Fruit fly (Drosophila melanogaster): Measurements from ENCODE around the gene TM9SF2.

TM9SF2 gene

DNA sequence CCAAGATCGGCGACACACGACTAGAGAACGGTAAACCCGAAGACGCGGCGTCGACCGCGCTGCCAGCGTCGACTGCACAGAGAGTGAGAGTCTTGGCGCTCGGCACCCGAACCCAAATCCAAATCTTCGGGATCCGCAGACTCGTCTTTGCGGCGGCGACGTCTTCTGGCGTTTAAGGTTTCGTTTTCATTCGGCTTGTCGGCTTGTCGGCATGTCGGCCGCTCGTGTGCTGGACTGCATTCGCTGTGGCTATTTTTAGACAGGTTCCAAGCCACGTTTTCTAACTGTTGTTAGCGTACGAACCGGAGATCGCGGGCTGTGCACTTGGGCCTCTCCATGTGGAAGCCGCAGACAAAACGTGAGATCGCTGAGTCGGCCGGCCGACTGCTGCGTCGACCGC, 18.0 kb downstream of the TM9SF2 start (continued):
- peak; percentile 53 for TF ChIP-seq CG3919 (GFP tag; optimal IDR thresholded peaks at IDR 0.05)
- TF ChIP-seq CG3032 (tag; optimal IDR thresholded peaks at IDR 0.05): peak; percentile 4
- no peak for TF ChIP-seq CG8319 (GFP tag; optimal IDR thresholded peaks at IDR 0.05)
- TF ChIP-seq CG11902 (GFP tag; optimal IDR thresholded peaks at IDR 0.05): no peak
- TF ChIP-seq Eip78C (GFP tag): peak; percentile 92
- TF ChIP-seq Gug (GFP tag; IDR thresholded peaks at IDR 0.05): no peak
- TF ChIP-seq pdm3 (GFP tag; optimal IDR thresholded peaks at IDR 0.05): peak; percentile 23
- peak; percentile 78 for TF ChIP-seq Sox102F (GFP tag; optimal IDR thresholded peaks at IDR 0.05)

DNA sequence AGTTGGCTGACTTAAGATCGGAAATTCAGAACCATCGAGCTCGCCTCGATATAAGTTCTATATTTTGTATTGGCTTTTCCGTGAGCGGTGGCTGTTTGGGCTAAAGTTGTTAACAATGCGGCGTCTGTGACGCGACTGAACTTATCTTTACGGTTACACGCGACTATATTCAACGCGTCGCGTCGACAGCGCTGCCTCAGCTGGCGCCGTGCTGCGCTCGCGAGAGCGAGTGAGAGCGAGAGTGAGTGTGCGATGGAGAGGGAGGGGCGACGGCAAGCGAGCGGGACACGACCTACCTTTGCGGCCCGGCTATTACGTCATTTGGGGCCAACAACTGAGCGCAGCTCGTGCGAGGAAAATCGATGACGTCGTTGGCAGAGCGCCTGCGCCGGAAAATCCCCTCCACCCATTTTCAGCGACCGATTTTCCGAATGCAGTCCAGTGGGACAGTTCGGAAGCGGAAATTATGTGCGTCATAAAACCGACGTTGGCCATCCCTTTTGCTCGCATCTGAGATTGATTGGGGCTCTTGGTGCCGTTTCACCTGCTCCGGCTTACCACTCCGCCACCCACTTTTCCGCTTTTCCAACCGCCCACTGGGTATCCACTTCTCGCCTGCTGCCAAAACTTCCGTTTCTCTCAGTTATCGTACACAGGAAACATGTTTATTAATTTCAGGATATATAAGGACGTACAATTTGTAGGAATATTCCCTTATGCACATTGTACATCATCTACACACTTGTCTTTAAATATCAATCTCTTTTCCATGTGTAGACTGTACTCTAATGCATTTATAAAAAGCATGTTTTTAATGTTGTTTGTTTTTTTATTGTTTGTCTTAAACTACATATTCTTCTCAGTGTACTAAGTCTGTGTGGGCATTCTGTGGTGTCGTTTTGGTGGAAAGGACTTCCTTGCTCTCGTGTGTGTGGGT, 19.4 kb downstream of the TM9SF2 start, which contains the start of gene Hr38:
Gene Hr38, minus strand, starts transcription at position 121 of the 937 bp plus-strand sequence.
- TF ChIP-seq Blimp-1 (GFP tag; optimal IDR thresholded peaks at IDR 0.05): peak; percentile 72
- TF ChIP-seq CG32006 (GFP tag; optimal IDR thresholded peaks at IDR 0.05): peak; percentile 42
- TF ChIP-seq CG3919 (GFP tag; optimal IDR thresholded peaks at IDR 0.05): peak; percentile 26
- peak; percentile 2 for TF ChIP-seq fkh (GFP tag; optimal IDR thresholded peaks at IDR 0.05)
- peak; percentile 81 for TF ChIP-seq svp (GFP tag)
- TF ChIP-seq spab (GFP tag; optimal IDR thresholded peaks at IDR 0.05): no peak
- peak; percentile 17 for TF ChIP-seq CG16779 (tag; optimal IDR thresholded peaks at IDR 0.05)
- no peak for TF ChIP-seq acj6 (GFP tag; optimal IDR thresholded peaks at IDR 0.05)
- TF ChIP-seq CG8119 (GFP tag; IDR thresholded peaks at IDR 0.05): peak; percentile 17; the same call in 1 of the 3 replicates
- peak; percentile 58 for TF ChIP-seq Eip78C (GFP tag)
- peak; percentile 6 for TF ChIP-seq pdm3 (GFP tag; optimal IDR thresholded peaks at IDR 0.05)
- peak; percentile 59 for TF ChIP-seq vri (GFP tag; optimal IDR thresholded peaks at IDR 0.05)
- TF ChIP-seq Eip93F (GFP tag; optimal IDR thresholded peaks at IDR 0.05): no peak
- TF ChIP-seq eg (GFP tag; IDR thresholded peaks at IDR 0.05): peak; percentile 66
- TF ChIP-seq CG1621 (tag; optimal IDR thresholded peaks at IDR 0.05): peak; percentile 35
- TF ChIP-seq CG4318 (GFP tag; optimal IDR thresholded peaks at IDR 0.05): no peak
- TF ChIP-seq Hr4 (GFP tag; optimal IDR thresholded peaks at IDR 0.05): peak; percentile 62
- peak; percentile 8 to 15 for TF ChIP-seq ss (GFP tag; optimal IDR thresholded peaks at IDR 0.05)
- TF ChIP-seq Ets96B (tag; optimal IDR thresholded peaks at IDR 0.05): peak; percentile 3
- no peak for TF ChIP-seq salr (GFP tag; optimal IDR thresholded peaks at IDR 0.05)

DNA sequence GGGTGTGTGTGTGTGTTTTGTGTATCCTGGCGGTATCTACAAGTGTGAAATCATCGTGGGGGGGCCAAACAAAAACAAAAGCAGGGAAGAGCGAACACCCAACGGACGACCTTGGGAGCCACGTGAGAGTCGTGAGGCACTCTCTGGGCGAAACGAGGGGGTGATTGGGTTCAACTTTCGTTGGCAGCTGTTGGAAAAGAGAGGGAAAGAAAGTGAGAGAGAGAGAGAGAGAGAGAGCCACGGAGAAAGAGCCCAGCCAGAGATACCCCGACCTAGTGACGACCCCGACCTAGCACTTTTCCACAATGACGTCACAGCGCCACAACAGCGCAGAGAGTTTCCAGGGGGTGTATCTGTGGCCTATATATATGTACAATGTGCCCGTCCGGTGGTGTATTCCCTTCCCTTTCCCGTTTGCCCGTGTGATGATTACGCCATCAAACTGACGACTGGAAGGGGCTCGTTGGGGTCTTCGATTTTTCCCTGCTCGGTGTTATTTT, 28.2 kb downstream of the TM9SF2 start:
- TF ChIP-seq cyc (GFP tag; optimal IDR thresholded peaks at IDR 0.05): no peak
- no peak for TF ChIP-seq Eip78C (GFP tag)
- TF ChIP-seq fd85E (GFP tag; optimal IDR thresholded peaks at IDR 0.05): no peak
- TF ChIP-seq svp (GFP tag): no peak
- no peak for TF ChIP-seq Sox15 (GFP tag; optimal IDR thresholded peaks at IDR 0.05)
- no peak for TF ChIP-seq Hr4 (GFP tag; optimal IDR thresholded peaks at IDR 0.05)
- TF ChIP-seq Eip93F (GFP tag; optimal IDR thresholded peaks at IDR 0.05): no peak
- no peak for TF ChIP-seq Sox102F (GFP tag; optimal IDR thresholded peaks at IDR 0.05)
- no peak for TF ChIP-seq Eip75B (GFP tag; optimal IDR thresholded peaks at IDR 0.05)
- no peak for TF ChIP-seq CG16779 (tag; optimal IDR thresholded peaks at IDR 0.05)
- TF ChIP-seq CG3032 (tag; optimal IDR thresholded peaks at IDR 0.05): no peak
- TF ChIP-seq CG4318 (GFP tag; optimal IDR thresholded peaks at IDR 0.05): no peak
- TF ChIP-seq Met (GFP tag; optimal IDR thresholded peaks at IDR 0.05): no peak
- TF ChIP-seq Ets21C (GFP tag; optimal IDR thresholded peaks at IDR 0.05): no peak
- TF ChIP-seq topi (GFP tag; optimal IDR thresholded peaks at IDR 0.05): no peak
- TF ChIP-seq fkh (GFP tag; optimal IDR thresholded peaks at IDR 0.05): no peak

All from whole organism, prepupa.